Fruit fly (Drosophila melanogaster) whole organism: ENCODE measurements around the gene CG9676.

Source experiments
- CG8478 ChIP-seq: fragments of >200 bp; optimal IDR thresholded peaks from 2 replicates; lab custom pipeline; 2018; ENCODE audit warnings: inconsistent platforms
- pan ChIP-seq: fragments of >200 bp; optimal IDR thresholded peaks from 2 replicates; lab custom pipeline; 2017
- psq ChIP-seq: fragments of >200 bp; optimal IDR thresholded peaks from 2 replicates; lab custom pipeline; 2017
- usp ChIP-seq: fragments of >200 bp; optimal IDR thresholded peaks from 2 replicates; lab custom pipeline; 2017; ENCODE audit warnings: missing biosample characterization, missing genetic modification characterization, mixed read lengths

DNA sequence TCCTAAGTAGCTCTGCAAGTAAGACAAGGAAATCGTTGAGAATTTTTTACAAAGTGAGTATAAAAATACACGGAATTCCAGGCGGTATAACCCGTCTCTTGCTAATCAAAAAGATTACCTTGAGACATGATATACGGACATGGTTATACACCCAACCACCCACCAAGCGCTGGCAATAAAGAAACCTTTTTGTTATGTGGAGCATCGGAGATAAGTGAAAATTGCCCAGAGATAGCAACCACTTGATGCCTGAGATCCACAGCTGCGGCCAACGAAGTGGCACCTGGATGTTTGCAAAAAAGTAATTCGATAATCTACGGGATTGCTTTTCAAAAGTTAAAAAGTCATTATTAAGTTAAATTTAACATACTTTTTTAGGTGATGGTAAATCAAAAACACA lies 46.0 kb upstream of the CG9676 start:
- no peak for TF ChIP-seq usp (GFP tag; lab: Kevin White, UChicago)
- no peak for TF ChIP-seq psq (lab: Kevin White, UChicago)
- TF ChIP-seq CG8478 (lab: Kevin White, UChicago): no peak
- no peak for TF ChIP-seq pan (lab: Kevin White, UChicago)
